Fruit fly (Drosophila melanogaster) whole organism, embryonic: ENCODE data around the gene CG13369.

Experiments used
- Atf6 ChIP-seq: fragments of 200-800 bp; sonication (Bioruptor generic); IDR thresholded peaks from 2 replicates; pipeline ENCODE4 v1.3.6; 2022; ENCODE audit warnings: missing biosample characterization, missing genetic modification characterization
- B-H1 ChIP-seq: fragments of 200-800 bp; sonication (Bioruptor generic); IDR thresholded peaks from 3 replicates; pipeline ENCODE4 v1.3.6; 2022; ENCODE audit warnings: missing biosample characterization, missing genetic modification characterization
- BEAF-32 ChIP-seq: fragments of 200-800 bp; sonication (Bioruptor generic); optimal IDR thresholded peaks from 3 replicates; lab custom pipeline; 2017; ENCODE audit warnings: missing biosample characterization, missing genetic modification characterization, mild to moderate bottlenecking, moderate library complexity, missing genetic modification reagents
- Blimp-1 ChIP-seq: fragments of 200-800 bp; sonication (Bioruptor generic); optimal IDR thresholded peaks from 3 replicates; lab custom pipeline; 2018; ENCODE audit warnings: missing biosample characterization, missing genetic modification characterization, mild to moderate bottlenecking, moderate library complexity, missing genetic modification reagents
- Bteb2 ChIP-seq: fragments of 200-800 bp; sonication (Bioruptor generic); optimal IDR thresholded peaks from 2 replicates; lab custom pipeline; 2016; ENCODE audit warnings: missing biosample characterization, missing genetic modification characterization
- CG1024 ChIP-seq: fragments of 200-800 bp; sonication (Bioruptor generic); IDR thresholded peaks from 2 replicates; pipeline ENCODE4 v1.3.6; 2022; ENCODE audit warnings: missing biosample characterization, missing genetic modification characterization
- CG10274 ChIP-seq: fragments of 200-800 bp; sonication (Bioruptor generic); optimal IDR thresholded peaks from 3 replicates; lab custom pipeline; 2017; ENCODE audit warnings: missing biosample characterization, mild to moderate bottlenecking, missing genetic modification characterization
- CG1233 ChIP-seq: fragments of 200-800 bp; sonication (Bioruptor generic); optimal IDR thresholded peaks from 4 replicates; lab custom pipeline; 2018; ENCODE audit warnings: missing biosample characterization, mild to moderate bottlenecking, missing genetic modification characterization
- CG13287 ChIP-seq: fragments of 200-800 bp; sonication (Bioruptor generic); IDR thresholded peaks from 2 replicates; pipeline ENCODE4 v1.3.6; 2022; ENCODE audit warnings: missing biosample characterization, missing genetic modification characterization; ENCODE audit not compliant: partially characterized antibody
- CG14667 ChIP-seq: fragments of 200-800 bp; sonication (Bioruptor generic); IDR thresholded peaks from 2 replicates; pipeline ENCODE4 v1.3.6; 2022; ENCODE audit warnings: missing biosample characterization, missing genetic modification characterization
- CG14860 ChIP-seq: fragments of 200-800 bp; sonication (Bioruptor generic); IDR thresholded peaks from 3 replicates; pipeline ENCODE4 v1.3.6; 2022; ENCODE audit warnings: missing biosample characterization, missing genetic modification characterization; ENCODE audit not compliant: partially characterized antibody
- CG15073 ChIP-seq: fragments of 200-800 bp; sonication (Bioruptor generic); optimal IDR thresholded peaks from 2 replicates; lab custom pipeline; 2016; ENCODE audit warnings: missing biosample characterization, missing genetic modification characterization
- CG1529 ChIP-seq: fragments of 200-800 bp; sonication (Bioruptor generic); optimal IDR thresholded peaks from 3 replicates; lab custom pipeline; 2018; ENCODE audit warnings: missing biosample characterization, missing genetic modification characterization
- CG18262 ChIP-seq: fragments of 200-800 bp; optimal IDR thresholded peaks from 3 replicates; lab custom pipeline; 2019; ENCODE audit warnings: missing biosample characterization, mild to moderate bottlenecking, missing genetic modification characterization, moderate library complexity
- CG1832 ChIP-seq: fragments of 200-800 bp; sonication (Bioruptor generic); optimal IDR thresholded peaks from 2 replicates; lab custom pipeline; 2017; ENCODE audit warnings: missing biosample characterization, mild to moderate bottlenecking, missing genetic modification characterization, inconsistent platforms
- CG32772 ChIP-seq: fragments of 200-800 bp; sonication (Bioruptor generic); IDR thresholded peaks from 2 replicates; pipeline ENCODE4 v1.3.6; 2022; ENCODE audit warnings: missing biosample characterization, missing genetic modification characterization
- CG3995 ChIP-seq: fragments of 200-800 bp; sonication (Bioruptor generic); optimal IDR thresholded peaks from 3 replicates; lab custom pipeline; 2016; ENCODE audit warnings: missing biosample characterization, missing genetic modification characterization
- CG4404 ChIP-seq: fragments of 200-800 bp; sonication (Bioruptor generic); IDR thresholded peaks from 2 replicates; pipeline ENCODE4 v1.3.6; 2022; ENCODE audit warnings: missing biosample characterization, missing genetic modification characterization
- CG8281 ChIP-seq: fragments of 200-800 bp; sonication (Bioruptor generic); optimal IDR thresholded peaks from 2 replicates; lab custom pipeline; 2018; ENCODE audit warnings: missing biosample characterization, mild to moderate bottlenecking, missing genetic modification characterization, moderate library complexity
- CG8478 ChIP-seq: fragments of >200 bp; optimal IDR thresholded peaks from 2 replicates; lab custom pipeline; 2018
- Camta ChIP-seq: fragments of 200-800 bp; sonication (Bioruptor generic); optimal IDR thresholded peaks from 2 replicates; lab custom pipeline; 2016; ENCODE audit warnings: missing biosample characterization, missing genetic modification characterization
- Dll ChIP-seq: fragments of 200-800 bp; sonication (Bioruptor generic); IDR thresholded peaks from 4 replicates; pipeline ENCODE4 v1.3.6; 2022; ENCODE audit warnings: missing biosample characterization, missing genetic modification characterization; ENCODE audit not compliant: partially characterized antibody
- Dref ChIP-seq: fragments of 200-800 bp; sonication (Bioruptor generic); IDR thresholded peaks from 2 replicates; pipeline ENCODE4 v1.3.6; 2022; ENCODE audit warnings: missing biosample characterization, missing genetic modification characterization
- GATAe ChIP-seq: fragments of 200-800 bp; sonication (Bioruptor generic); conservative IDR thresholded peaks from 2 replicates; pipeline ENCODE4 v1.3.6; 2022; ENCODE audit warnings: missing biosample characterization, missing genetic modification characterization
- Gsc ChIP-seq: fragments of 200-800 bp; sonication (Bioruptor generic); IDR thresholded peaks from 2 replicates; pipeline ENCODE4 v1.3.6; 2022; ENCODE audit warnings: missing biosample characterization, missing genetic modification characterization
- HLH4C ChIP-seq: fragments of 200-800 bp; sonication (Bioruptor generic); IDR thresholded peaks from 3 replicates; pipeline ENCODE4 v1.3.6; 2022; ENCODE audit warnings: missing biosample characterization, missing genetic modification characterization; ENCODE audit not compliant: partially characterized antibody
- Hmr ChIP-seq: fragments of 200-800 bp; sonication (Bioruptor generic); optimal IDR thresholded peaks from 3 replicates; lab custom pipeline; 2017; ENCODE audit warnings: mild to moderate bottlenecking, missing biosample characterization, missing genetic modification reagents, missing genetic modification characterization
- MESR4 ChIP-seq: fragments of 200-800 bp; sonication (Bioruptor generic); optimal IDR thresholded peaks from 2 replicates; lab custom pipeline; 2018; ENCODE audit warnings: missing biosample characterization, mild to moderate bottlenecking, missing genetic modification characterization, moderate library complexity
- Neu2 ChIP-seq: fragments of 200-800 bp; sonication (Bioruptor generic); optimal IDR thresholded peaks from 3 replicates; lab custom pipeline; 2016; ENCODE audit warnings: missing biosample characterization, missing genetic modification characterization, borderline replicate concordance
- Ssrp ChIP-seq: fragments of 200-800 bp; sonication (Bioruptor generic); optimal IDR thresholded peaks from 2 replicates; lab custom pipeline; 2018; ENCODE audit warnings: missing biosample characterization, mild to moderate bottlenecking, missing genetic modification characterization, moderate library complexity
- ap ChIP-seq: fragments of 200-800 bp; sonication (Bioruptor generic); IDR thresholded peaks from 2 replicates; pipeline ENCODE4 v1.3.6; 2022; ENCODE audit warnings: missing biosample characterization, missing genetic modification characterization
- cato ChIP-seq: fragments of 200-800 bp; sonication (Bioruptor generic); optimal IDR thresholded peaks from 2 replicates; lab custom pipeline; 2016; ENCODE audit warnings: missing biosample characterization, missing genetic modification characterization, borderline replicate concordance
- dan ChIP-seq: fragments of 200-800 bp; sonication (Bioruptor generic); IDR thresholded peaks from 2 replicates; pipeline ENCODE4 v1.3.6; 2022; ENCODE audit warnings: missing biosample characterization, missing genetic modification characterization
- dati ChIP-seq: fragments of 200-800 bp; sonication (Bioruptor generic); IDR thresholded peaks from 2 replicates; pipeline ENCODE4 v1.3.6; 2022; ENCODE audit warnings: missing biosample characterization, missing genetic modification characterization
- dysf ChIP-seq: fragments of 200-800 bp; sonication (Bioruptor generic); IDR thresholded peaks from 3 replicates; pipeline ENCODE4 v1.3.6; 2022; ENCODE audit warnings: missing biosample characterization, missing genetic modification characterization
- emc ChIP-seq: fragments of 200-800 bp; sonication (Bioruptor generic); optimal IDR thresholded peaks from 2 replicates; lab custom pipeline; 2016; ENCODE audit warnings: missing biosample characterization, missing genetic modification characterization
- grau ChIP-seq: fragments of 200-800 bp; optimal IDR thresholded peaks from 3 replicates; lab custom pipeline; 2019; ENCODE audit warnings: missing biosample characterization, mild to moderate bottlenecking, missing genetic modification characterization, moderate library complexity
- gsb ChIP-seq: fragments of 200-800 bp; sonication (Bioruptor generic); IDR thresholded peaks from 2 replicates; pipeline ENCODE4 v1.3.6; 2022; ENCODE audit warnings: missing biosample characterization, missing genetic modification characterization
- hb ChIP-seq: fragments of 200-800 bp; sonication (Bioruptor generic); IDR thresholded peaks from 3 replicates; pipeline ENCODE4 v1.3.6; 2022; ENCODE audit warnings: missing biosample characterization, missing genetic modification characterization; ENCODE audit not compliant: partially characterized antibody
- her ChIP-seq: fragments of 200-800 bp; sonication (Bioruptor generic); optimal IDR thresholded peaks from 2 replicates; lab custom pipeline; 2016; ENCODE audit warnings: missing biosample characterization, missing genetic modification characterization
- ind ChIP-seq: fragments of 200-800 bp; sonication (Bioruptor generic); optimal IDR thresholded peaks from 3 replicates; lab custom pipeline; 2016; ENCODE audit warnings: missing biosample characterization, missing genetic modification characterization
- jigr1 ChIP-seq: fragments of 200-800 bp; sonication (Bioruptor generic); IDR thresholded peaks from 3 replicates; pipeline ENCODE4 v1.3.6; 2022; ENCODE audit warnings: missing biosample characterization, missing genetic modification characterization
- pb ChIP-seq: fragments of 200-800 bp; sonication (Bioruptor generic); optimal IDR thresholded peaks from 3 replicates; lab custom pipeline; 2016; ENCODE audit warnings: missing biosample characterization, missing genetic modification characterization
- pfk ChIP-seq: fragments of 200-800 bp; sonication (Bioruptor generic); optimal IDR thresholded peaks from 2 replicates; lab custom pipeline; 2018; ENCODE audit warnings: missing biosample characterization, mild to moderate bottlenecking, missing genetic modification characterization, moderate library complexity
- pho ChIP-seq: fragments of 200-800 bp; sonication (Bioruptor generic); optimal IDR thresholded peaks from 2 replicates; lab custom pipeline; 2016; ENCODE audit warnings: missing biosample characterization, missing genetic modification characterization
- pzg ChIP-seq: fragments of 200-800 bp; sonication (Bioruptor generic); optimal IDR thresholded peaks from 3 replicates; lab custom pipeline; 2018; ENCODE audit warnings: missing biosample characterization, mild to moderate bottlenecking, missing genetic modification characterization, moderate library complexity
- sens-2 ChIP-seq: fragments of 200-800 bp; sonication (Bioruptor generic); IDR thresholded peaks from 2 replicates; pipeline ENCODE4 v1.3.6; 2022; ENCODE audit warnings: missing biosample characterization, missing genetic modification characterization
- tio ChIP-seq: fragments of 200-800 bp; sonication (Bioruptor generic); optimal IDR thresholded peaks from 2 replicates; lab custom pipeline; 2017; ENCODE audit warnings: missing biosample characterization, missing genetic modification characterization, inconsistent platforms
- toy ChIP-seq: fragments of 200-800 bp; sonication (Bioruptor generic); IDR thresholded peaks from 2 replicates; pipeline ENCODE4 v1.3.6; 2022; ENCODE audit warnings: missing biosample characterization, missing genetic modification characterization
- unc-4 ChIP-seq: fragments of 200-800 bp; sonication (Bioruptor generic); IDR thresholded peaks from 2 replicates; pipeline ENCODE4 v1.3.6; 2022; ENCODE audit warnings: missing biosample characterization, missing genetic modification characterization; ENCODE audit not compliant: partially characterized antibody
- zfh1 ChIP-seq: fragments of 200-800 bp; sonication (Bioruptor generic); IDR thresholded peaks from 3 replicates; pipeline ENCODE4 v1.3.6; 2022; ENCODE audit warnings: missing biosample characterization, missing genetic modification characterization
- zfh2 ChIP-seq: fragments of 200-800 bp; sonication (Bioruptor generic); optimal IDR thresholded peaks from 2 replicates; lab custom pipeline; 2016; ENCODE audit warnings: missing biosample characterization, missing genetic modification characterization

CG13369 gene

DNA sequence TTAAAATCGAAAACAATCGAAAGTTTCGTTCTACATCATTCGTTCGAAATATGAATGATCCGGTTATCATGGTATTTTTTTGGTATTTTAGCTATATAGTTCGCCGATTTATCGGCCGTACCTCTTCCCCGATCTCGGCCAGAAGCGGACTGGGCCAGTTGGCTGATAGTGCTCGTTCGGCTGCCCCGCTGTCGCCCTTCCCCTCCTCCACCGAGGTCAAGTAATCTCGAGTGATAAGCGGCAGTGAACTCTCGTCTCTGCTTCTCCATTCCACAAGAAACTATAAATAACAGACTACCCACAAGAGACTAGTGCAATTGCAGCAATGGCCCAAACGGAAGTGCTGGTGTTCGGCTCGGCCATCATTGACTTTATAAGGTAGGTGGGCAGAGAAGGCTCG lies at the start of gene CG13369 (continued):
- no peak for TF ChIP-seq Hmr (GFP tag; lab: Kevin White, UChicago)
- TF ChIP-seq grau (tag; lab: Kevin White, UChicago) = no peak
- TF ChIP-seq Camta (GFP tag; lab: Kevin White, UChicago) = no peak
- TF ChIP-seq Dll (GFP tag; lab: Robert Waterston, UW) = 0 out of 4 replicates have a peak, but pooled peaks have one; percentile 25
- TF ChIP-seq tio = no peak
- TF ChIP-seq CG15073 (GFP tag; lab: Kevin White, UChicago) = no peak
- peak; percentile 19 for TF ChIP-seq BEAF-32 (GFP tag; lab: Kevin White, UChicago)
- no peak for TF ChIP-seq cato
- TF ChIP-seq CG8281 (tag; lab: Kevin White, UChicago) = no peak
- TF ChIP-seq emc (GFP tag; lab: Kevin White, UChicago) = no peak
- TF ChIP-seq Bteb2 (GFP tag; lab: Kevin White, UChicago) = no peak
- TF ChIP-seq her (GFP tag; lab: Kevin White, UChicago) = no peak
- TF ChIP-seq jigr1 = no peak
- TF ChIP-seq pho (GFP tag; lab: Kevin White, UChicago) = no peak
- TF ChIP-seq CG14667 (GFP tag; lab: Robert Waterston, UW) = no peak
- no peak for TF ChIP-seq zfh2 (GFP tag; lab: Kevin White, UChicago)
- no peak for TF ChIP-seq Neu2 (GFP tag; lab: Kevin White, UChicago)
- no peak for TF ChIP-seq CG8478 (lab: Kevin White, UChicago)
- TF ChIP-seq B-H1 (GFP tag; lab: Robert Waterston, UW) = no peak
- no peak for TF ChIP-seq sens-2 (GFP tag; lab: Robert Waterston, UW)
- peak; percentile 68 for TF ChIP-seq GATAe (GFP tag; lab: Robert Waterston, UW)
- TF ChIP-seq ind (GFP tag; lab: Kevin White, UChicago) = no peak
- no peak for TF ChIP-seq dati (GFP tag; lab: Robert Waterston, UW)
- no peak for TF ChIP-seq pb (GFP tag; lab: Kevin White, UChicago)
- no peak for TF ChIP-seq CG32772 (GFP tag; lab: Robert Waterston, UW)
- no peak for TF ChIP-seq CG3995 (GFP tag; lab: Kevin White, UChicago)
- TF ChIP-seq dan = no peak
- TF ChIP-seq CG1024 (GFP tag; lab: Robert Waterston, UW) = no peak
- TF ChIP-seq unc-4 (GFP tag; lab: Robert Waterston, UW) = 0 out of 2 replicates have a peak, but pooled peaks have one; percentile 21
- no peak for TF ChIP-seq CG4404 (GFP tag; lab: Robert Waterston, UW)
- TF ChIP-seq Atf6 (GFP tag; lab: Robert Waterston, UW) = no peak
- no peak for TF ChIP-seq dysf (GFP tag; lab: Robert Waterston, UW)
- no peak for TF ChIP-seq CG1233
- no peak for TF ChIP-seq Ssrp (tag; lab: Kevin White, UChicago)
- TF ChIP-seq ap (GFP tag; lab: Robert Waterston, UW) = no peak
- no peak for TF ChIP-seq pfk (GFP tag; lab: Kevin White, UChicago)
- TF ChIP-seq CG13287 (GFP tag; lab: Robert Waterston, UW) = peak; percentile 22; the same call in 1 of the 2 replicates
- no peak for TF ChIP-seq gsb (GFP tag; lab: Robert Waterston, UW)
- TF ChIP-seq CG1832 (GFP tag; lab: Kevin White, UChicago) = no peak
- TF ChIP-seq CG1529 (GFP tag; lab: Kevin White, UChicago) = no peak
- no peak for TF ChIP-seq CG10274 (GFP tag; lab: Kevin White, UChicago)
- TF ChIP-seq CG18262 = no peak
- no peak for TF ChIP-seq zfh1 (GFP tag; lab: Robert Waterston, UW)
- no peak for TF ChIP-seq Blimp-1 (GFP tag; lab: Kevin White, UChicago)
- TF ChIP-seq HLH4C (GFP tag; lab: Robert Waterston, UW) = 0 out of 3 replicates have a peak, but pooled peaks have one; percentile 26
- peak; percentile 43 for TF ChIP-seq Dref (GFP tag; lab: Robert Waterston, UW)
- peak; percentile 34 for TF ChIP-seq MESR4 (GFP tag; lab: Kevin White, UChicago)
- peak; percentile 17 for TF ChIP-seq pzg
- no peak for TF ChIP-seq CG14860 (GFP tag; lab: Robert Waterston, UW)
- no peak for TF ChIP-seq hb (GFP tag; lab: Robert Waterston, UW)
- TF ChIP-seq toy = no peak
- no peak for TF ChIP-seq Gsc (GFP tag; lab: Robert Waterston, UW)
